Worm (Caenorhabditis elegans): ENCODE data around the gene Y38F1A.1.

ce11 chrII:12985813-12986212 lies 31.2 kb upstream of the Y38F1A.1 start:
- TF ChIP-seq mxl-2 (GFP tag; conservative IDR thresholded peaks at IDR 0.05) (no peak), ceh-82 (tag; optimal IDR thresholded peaks at IDR 0.05) (no peak), F49E8.2 (tag; optimal IDR thresholded peaks at IDR 0.05; ENCODE audit: borderline replicate concordance) (no peak), ama-1 (optimal IDR thresholded peaks at IDR 0.05) (no peak), php-3 (GFP tag; IDR thresholded peaks at IDR 0.05) (no peak), ZK546.5 (tag; optimal IDR thresholded peaks at IDR 0.05) (no peak)

Measured in whole organism, L4 larva.